Worm (Caenorhabditis elegans): Measurements from ENCODE around the gene F40G9.9.

DNA sequence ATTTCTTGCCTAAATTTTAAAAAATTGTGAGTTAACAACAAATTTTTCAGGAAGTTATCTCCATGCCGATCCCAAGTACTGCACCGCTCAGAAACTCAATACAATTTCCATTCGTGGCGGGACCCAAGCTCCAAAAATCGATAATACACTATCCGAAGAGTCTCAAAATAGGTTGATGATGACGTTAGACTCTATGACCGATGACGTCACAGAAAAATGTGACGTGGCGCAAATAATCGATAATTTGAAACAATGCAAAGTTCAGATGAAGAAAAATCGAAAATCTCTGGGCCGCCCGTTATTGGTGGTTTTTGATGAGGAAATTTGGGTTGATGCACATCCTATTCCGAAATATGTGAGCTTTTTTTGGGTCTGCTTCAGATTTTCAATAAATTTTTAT lies 12.8 kb upstream of the F40G9.9 start:
- TF ChIP-seq ama-1 (optimal IDR thresholded peaks at IDR 0.05) = no peak
- no peak for TF ChIP-seq ets-7 (tag; optimal IDR thresholded peaks at IDR 0.05)
- TF ChIP-seq hnd-1 (tag; optimal IDR thresholded peaks at IDR 0.05) = no peak

All from whole organism, early embryonic.